Worm (Caenorhabditis elegans) whole organism, L4 larva: ENCODE results near the gene spe-10.

ENCODE experiments used
- D1046.2 ChIP-seq: fragments of 200-800 bp; sonication (Bioruptor generic); IDR thresholded peaks from 2 replicates; pipeline ENCODE4 v1.3.6; 2022; ENCODE audit warnings: missing genetic modification characterization, missing compliant biosample characterization
- T20F7.1 ChIP-seq: fragments of 200-800 bp; sonication (Bioruptor generic); optimal IDR thresholded peaks from 2 replicates; lab custom pipeline; 2018; ENCODE audit warnings: mild to moderate bottlenecking, missing genetic modification characterization, missing compliant biosample characterization
- T26A8.4 ChIP-seq: fragments of 200-800 bp; sonication (Bioruptor generic); IDR thresholded peaks from 2 replicates; pipeline ENCODE4 v1.3.6; 2022; ENCODE audit warnings: missing genetic modification characterization, missing compliant biosample characterization
- Y75B8A.6 ChIP-seq: fragments of 200-800 bp; sonication (Bioruptor generic); IDR thresholded peaks from 2 replicates; pipeline ENCODE4 v1.3.6; 2022; ENCODE audit warnings: missing genetic modification reagents, missing genetic modification characterization, missing compliant biosample characterization
- ama-1 ChIP-seq: fragments of 150-350 bp; optimal IDR thresholded peaks from 2 replicates; lab custom pipeline; 2014; ENCODE audit warnings: inconsistent platforms, mixed read lengths
- ceh-82 ChIP-seq: sonication (generic microtip); optimal IDR thresholded peaks from 2 replicates; lab custom pipeline; 2017; ENCODE audit warnings: missing biosample characterization, missing genetic modification characterization
- ces-1 ChIP-seq: fragments of 150-350 bp; sonication (generic microtip); optimal IDR thresholded peaks from 4 replicates; lab custom pipeline; 2014; ENCODE audit warnings: missing biosample characterization, missing genetic modification reagents, missing genetic modification characterization
- cey-2 ChIP-seq: sonication (generic microtip); optimal IDR thresholded peaks from 3 replicates; lab custom pipeline; 2017; ENCODE audit warnings: missing genetic modification characterization, mild to moderate bottlenecking, missing compliant biosample characterization, antibody characterized with exemption, borderline replicate concordance; ENCODE audit not compliant: insufficient read depth
- dmd-9 ChIP-seq: fragments of 200-800 bp; sonication (Bioruptor generic); IDR thresholded peaks from 2 replicates; pipeline ENCODE4 v1.3.6; 2022; ENCODE audit warnings: missing genetic modification reagents, missing genetic modification characterization, missing compliant biosample characterization
- dpl-1 ChIP-seq: fragments of 150-350 bp; optimal IDR thresholded peaks from 2 replicates; lab custom pipeline; 2014; ENCODE audit warnings: missing biosample characterization, missing genetic modification reagents, missing genetic modification characterization
- duxl-1 ChIP-seq: sonication (generic microtip); optimal IDR thresholded peaks from 2 replicates; lab custom pipeline; 2016; ENCODE audit warnings: mild to moderate bottlenecking, missing genetic modification characterization, moderate library complexity, missing compliant biosample characterization; ENCODE audit not compliant: poor library complexity
- dve-1 ChIP-seq: sonication (generic microtip); optimal IDR thresholded peaks from 2 replicates; lab custom pipeline; 2017; ENCODE audit warnings: antibody characterized with exemption, mild to moderate bottlenecking, missing genetic modification characterization, missing compliant biosample characterization; ENCODE audit not compliant: insufficient read depth
- egl-27 ChIP-seq: sonication (generic microtip); optimal IDR thresholded peaks from 3 replicates; lab custom pipeline; 2017; ENCODE audit warnings: missing biosample characterization, missing genetic modification reagents, missing genetic modification characterization
- fos-1 ChIP-seq: fragments of 150-350 bp; optimal IDR thresholded peaks from 2 replicates; lab custom pipeline; 2014; ENCODE audit warnings: missing biosample characterization, missing genetic modification characterization
- hif-1 ChIP-seq, 2 experiments: sonication (generic microtip); optimal IDR thresholded peaks; 2 replicates each; lab custom pipeline; 2016 to 2017; ENCODE audit warnings: missing compliant biosample characterization in 2 of 2, missing genetic modification characterization in 2 of 2, missing genetic modification reagents in 2 of 2, missing genotype in 2 of 2, mild to moderate bottlenecking in 1 of 2
- hlh-30 ChIP-seq: sonication (generic microtip); optimal IDR thresholded peaks from 2 replicates; lab custom pipeline; 2017; ENCODE audit warnings: antibody characterized with exemption, mild to moderate bottlenecking, missing genetic modification characterization, missing compliant biosample characterization; ENCODE audit not compliant: insufficient read depth
- hmg-1.1 ChIP-seq: fragments of 200-800 bp; sonication (Bioruptor generic); IDR thresholded peaks from 2 replicates; pipeline ENCODE4 v1.3.6; 2022; ENCODE audit warnings: missing genetic modification reagents, missing genetic modification characterization, missing compliant biosample characterization
- lin-1 ChIP-seq: fragments of 200-800 bp; sonication (Bioruptor generic); IDR thresholded peaks from 2 replicates; pipeline ENCODE4 v1.3.6; 2022; ENCODE audit warnings: missing genetic modification reagents, missing genetic modification characterization, missing compliant biosample characterization
- lin-38 ChIP-seq: fragments of 200-800 bp; sonication (Bioruptor generic); IDR thresholded peaks from 2 replicates; pipeline ENCODE4 v1.3.6; 2022; ENCODE audit warnings: missing genetic modification reagents, missing genetic modification characterization, missing compliant biosample characterization
- lir-3 ChIP-seq: sonication (generic microtip); optimal IDR thresholded peaks from 2 replicates; lab custom pipeline; 2016; ENCODE audit warnings: mild to moderate bottlenecking, missing genetic modification characterization, missing compliant biosample characterization
- lsy-2 ChIP-seq, 2 experiments: fragments of 150-350 bp in 1 of 2; sonication (generic microtip) in 1 of 2; optimal IDR thresholded peaks; 2 replicates each; lab custom pipeline; 2014 to 2017; ENCODE audit warnings: missing biosample characterization in 2 of 2, missing genetic modification characterization in 2 of 2
- mdt-29 ChIP-seq: fragments of 200-800 bp; sonication (Bioruptor generic); IDR thresholded peaks from 2 replicates; pipeline ENCODE4 v1.3.6; 2022; ENCODE audit warnings: missing genetic modification reagents, missing genetic modification characterization, missing compliant biosample characterization
- mep-1 ChIP-seq: fragments of 150-350 bp; sonication (generic microtip); optimal IDR thresholded peaks from 3 replicates; lab custom pipeline; 2014; ENCODE audit warnings: missing biosample characterization, missing genetic modification characterization
- mes-2 ChIP-seq: sonication (generic microtip); optimal IDR thresholded peaks from 2 replicates; lab custom pipeline; 2016; ENCODE audit warnings: missing genotype, mild to moderate bottlenecking, missing genetic modification characterization, missing compliant biosample characterization; ENCODE audit not compliant: poor library complexity, severe bottlenecking
- nhr-10 ChIP-seq: fragments of 150-350 bp; optimal IDR thresholded peaks from 2 replicates; lab custom pipeline; 2014; ENCODE audit warnings: missing biosample characterization, missing genetic modification characterization
- nhr-102 ChIP-seq: sonication (generic microtip); optimal IDR thresholded peaks from 2 replicates; lab custom pipeline; 2016; ENCODE audit warnings: mild to moderate bottlenecking, missing genetic modification characterization, moderate library complexity, missing compliant biosample characterization
- nhr-11 ChIP-seq: fragments of 150-350 bp; optimal IDR thresholded peaks from 2 replicates; lab custom pipeline; 2014; ENCODE audit warnings: missing biosample characterization, missing genetic modification characterization
- nhr-237 ChIP-seq: sonication (generic microtip); optimal IDR thresholded peaks from 2 replicates; lab custom pipeline; 2017; ENCODE audit warnings: missing biosample characterization, missing genetic modification characterization
- nhr-25 ChIP-seq: sonication (generic microtip); optimal IDR thresholded peaks from 2 replicates; lab custom pipeline; 2017; ENCODE audit warnings: missing genetic modification characterization, mild to moderate bottlenecking, missing compliant biosample characterization, antibody characterized with exemption, moderate library complexity, borderline replicate concordance; ENCODE audit not compliant: insufficient read depth
- nhr-28 ChIP-seq: fragments of 150-350 bp; optimal IDR thresholded peaks from 2 replicates; lab custom pipeline; 2014; ENCODE audit warnings: missing biosample characterization, missing genetic modification characterization
- nhr-48 ChIP-seq: sonication (generic microtip); optimal IDR thresholded peaks from 2 replicates; lab custom pipeline; 2016; ENCODE audit warnings: mild to moderate bottlenecking, missing genetic modification characterization, missing compliant biosample characterization
- nhr-76 ChIP-seq: fragments of 150-350 bp; optimal IDR thresholded peaks from 2 replicates; lab custom pipeline; 2014; ENCODE audit warnings: missing biosample characterization, missing genetic modification characterization
- nhr-77 ChIP-seq: fragments of 150-350 bp; optimal IDR thresholded peaks from 2 replicates; lab custom pipeline; 2014; ENCODE audit warnings: missing biosample characterization, missing genetic modification characterization
- saeg-2 ChIP-seq: fragments of 200-800 bp; sonication (Bioruptor generic); IDR thresholded peaks from 2 replicates; pipeline ENCODE4 v1.3.6; 2022; ENCODE audit warnings: missing genetic modification reagents, missing genetic modification characterization, missing compliant biosample characterization
- sdz-12 ChIP-seq: fragments of 200-800 bp; sonication (Bioruptor generic); optimal IDR thresholded peaks from 2 replicates; lab custom pipeline; 2018; ENCODE audit warnings: mild to moderate bottlenecking, missing genetic modification characterization, missing compliant biosample characterization
- snpc-1.2 ChIP-seq: fragments of 200-800 bp; sonication (Bioruptor generic); IDR thresholded peaks from 2 replicates; pipeline ENCODE4 v1.3.6; 2022; ENCODE audit warnings: missing genetic modification reagents, missing genetic modification characterization, missing compliant biosample characterization
- snpc-4 ChIP-seq: fragments of 150-350 bp; optimal IDR thresholded peaks from 2 replicates; lab custom pipeline; 2014; ENCODE audit warnings: missing biosample characterization, missing genetic modification characterization
- unc-130 ChIP-seq: sonication (generic microtip); optimal IDR thresholded peaks from 2 replicates; lab custom pipeline; 2016; ENCODE audit warnings: missing genetic modification reagents, missing genetic modification characterization, missing compliant biosample characterization
- unc-39 ChIP-seq: sonication (generic microtip); optimal IDR thresholded peaks from 2 replicates; lab custom pipeline; 2017; ENCODE audit warnings: missing biosample characterization, missing genetic modification characterization
- unc-62 ChIP-seq, 3 experiments: fragments of 150-350 bp in 1 of 3; sonication (generic microtip); optimal IDR thresholded peaks in 2 of 3; peaks in 1 of 3; 1 replicate in 1 of 3; 2 replicates in 2 of 3; lab custom pipeline; 2014 to 2017; ENCODE audit warnings: missing biosample characterization in 3 of 3, missing genetic modification characterization in 3 of 3, missing genetic modification reagents in 3 of 3, missing genotype in 1 of 3
- vab-7 ChIP-seq: fragments of 200-800 bp; sonication (Bioruptor generic); IDR thresholded peaks from 2 replicates; pipeline ENCODE4 v1.3.6; 2022; ENCODE audit warnings: missing genetic modification reagents, missing genetic modification characterization, missing compliant biosample characterization
- zag-1 ChIP-seq: fragments of 150-350 bp; optimal IDR thresholded peaks from 2 replicates; lab custom pipeline; 2014; ENCODE audit warnings: missing biosample characterization, missing genetic modification characterization
- zfp-3 ChIP-seq: fragments of 200-800 bp; sonication (Bioruptor generic); conservative IDR thresholded peaks from 2 replicates; pipeline ENCODE4 v1.3.6; 2022; ENCODE audit warnings: missing genetic modification reagents, missing genetic modification characterization, missing compliant biosample characterization
- ztf-7 ChIP-seq: fragments of 150-350 bp; optimal IDR thresholded peaks from 2 replicates; lab custom pipeline; 2014; ENCODE audit warnings: missing biosample characterization, missing genetic modification characterization

spe-10 gene

ce11 chrV:10383950-10384349 lies at the start of gene spe-10:
TSS of gene spe-10 (plus strand) at chrV:10384250.
- TF ChIP-seq nhr-237 (tag; lab: Kevin White, UChicago) (no peak), fos-1 (tag; lab: Kevin White, UChicago) (no peak), lin-38 (GFP tag; lab: Robert Waterston, UW) (no peak), nhr-77 (tag; lab: Kevin White, UChicago) (no peak), dpl-1 (no peak)

- no peak for TF ChIP-seq unc-39 (tag; lab: Kevin White, UChicago)
- TF ChIP-seq cey-2 = no peak
- peak; percentile 64 for TF ChIP-seq nhr-28
- no peak for TF ChIP-seq lin-1 (GFP tag; lab: Robert Waterston, UW)
- no peak for TF ChIP-seq nhr-237 (tag; lab: Kevin White, UChicago)
- peak; percentile 87 for TF ChIP-seq lin-38 (GFP tag; lab: Robert Waterston, UW)
- TF ChIP-seq ztf-7 (tag; lab: Kevin White, UChicago) = no peak
- TF ChIP-seq zfp-3 (GFP tag; lab: Robert Waterston, UW) = no peak
- no peak for TF ChIP-seq snpc-4 (tag; lab: Kevin White, UChicago)
- TF ChIP-seq ceh-82 (tag; lab: Kevin White, UChicago) = no peak
- no peak for TF ChIP-seq nhr-76 (tag; lab: Kevin White, UChicago)
- TF ChIP-seq sdz-12 = no peak
- TF ChIP-seq vab-7 = no peak
- TF ChIP-seq snpc-1.2 (GFP tag; lab: Robert Waterston, UW) = no peak
- no peak for TF ChIP-seq D1046.2 (GFP tag; lab: Robert Waterston, UW)
- no peak for TF ChIP-seq duxl-1
- peak; percentile 62 for TF ChIP-seq mes-2 (tag; lab: Kevin White, UChicago)
- TF ChIP-seq nhr-11 (tag; lab: Kevin White, UChicago) = no peak
- no peak for TF ChIP-seq fos-1 (tag; lab: Kevin White, UChicago)
- TF ChIP-seq nhr-25 (tag; lab: Kevin White, UChicago) = no peak
- TF ChIP-seq lir-3 (tag; lab: Kevin White, UChicago) = no peak
- peak; percentile 29 for TF ChIP-seq hlh-30
- peak; percentile 53 for TF ChIP-seq nhr-77 (tag; lab: Kevin White, UChicago)
- TF ChIP-seq unc-62 (GFP tag; optimal IDR thresholded peaks at IDR 0.05 in 1 of 2; lab: Kevin White, UChicago) = no peak
- TF ChIP-seq unc-62 (tag; optimal IDR thresholded peaks at IDR 0.05; lab: Kevin White, UChicago) = no peak
- TF ChIP-seq nhr-10 (tag; lab: Kevin White, UChicago) = no peak
- TF ChIP-seq dpl-1 = peak; percentile 49
- TF ChIP-seq ama-1 (lab: Kevin White, UChicago) = no peak
- no peak for TF ChIP-seq dmd-9 (GFP tag; lab: Robert Waterston, UW)
- no peak for TF ChIP-seq T26A8.4 (GFP tag; lab: Robert Waterston, UW)
- peak; percentile 41 for TF ChIP-seq dve-1
- TF ChIP-seq unc-130 (GFP tag; lab: Kevin White, UChicago) = peak; percentile 3
- TF ChIP-seq hmg-1.1 (GFP tag; lab: Robert Waterston, UW) = no peak
- peak; percentile 27 for TF ChIP-seq T20F7.1 (GFP tag; lab: Kevin White, UChicago)
- TF ChIP-seq mep-1 (tag; lab: Kevin White, UChicago) = peak; percentile 56
- TF ChIP-seq ces-1 = no peak
- TF ChIP-seq Y75B8A.6 (GFP tag; lab: Robert Waterston, UW) = no peak
- TF ChIP-seq egl-27 (tag; lab: Kevin White, UChicago) = no peak
- TF ChIP-seq hif-1 (tag; optimal IDR thresholded peaks at IDR 0.05; lab: Kevin White, UChicago) = no peak
- TF ChIP-seq zag-1 = no peak
- peak in 1 of 2 experiments; percentile 61 for TF ChIP-seq lsy-2 (tag; optimal IDR thresholded peaks at IDR 0.05; lab: Kevin White, UChicago)
- TF ChIP-seq mdt-29 = no peak
- TF ChIP-seq nhr-102 (tag; lab: Kevin White, UChicago) = no peak
- no peak for TF ChIP-seq saeg-2
- no peak for TF ChIP-seq nhr-48 (tag; lab: Kevin White, UChicago)
Measured at ce11 chrV:10338305-10338992, 45.6 kb upstream of the spe-10 start, which contains the start of gene arx-2. TSS of gene arx-2 (minus strand) at chrV:10338355.
